Fruit fly (Drosophila melanogaster) whole organism, adult: ENCODE measurements around the gene CG9682.

Experiments used
- CG14711 ChIP-seq: fragments of 200-800 bp; sonication (Bioruptor generic); optimal IDR thresholded peaks from 2 replicates; lab custom pipeline; 2018; ENCODE audit warnings: missing biosample characterization, mild to moderate bottlenecking, missing genetic modification characterization, moderate library complexity
- CG5204 ChIP-seq: fragments of 200-800 bp; sonication (Bioruptor generic); optimal IDR thresholded peaks from 2 replicates; lab custom pipeline; 2016; ENCODE audit warnings: missing biosample characterization, missing genetic modification characterization
- Mnt ChIP-seq: fragments of 200-800 bp; sonication (Bioruptor generic); optimal IDR thresholded peaks from 2 replicates; lab custom pipeline; 2016; ENCODE audit warnings: missing biosample characterization, mild to moderate bottlenecking, missing genetic modification characterization
- bab1 ChIP-seq: fragments of 200-800 bp; sonication (Bioruptor generic); optimal IDR thresholded peaks from 3 replicates; lab custom pipeline; 2019; ENCODE audit warnings: missing biosample characterization, mild to moderate bottlenecking, missing genetic modification characterization, moderate library complexity
- cic ChIP-seq: fragments of 200-800 bp; sonication (Bioruptor generic); optimal IDR thresholded peaks from 2 replicates; lab custom pipeline; 2017; ENCODE audit warnings: missing biosample characterization, mild to moderate bottlenecking, missing genetic modification characterization, moderate library complexity
- pad ChIP-seq: fragments of 200-800 bp; sonication (Bioruptor generic); optimal IDR thresholded peaks from 3 replicates; lab custom pipeline; 2017; ENCODE audit warnings: missing biosample characterization, missing genetic modification characterization, mild to moderate bottlenecking, moderate library complexity, missing genetic modification reagents
- tj ChIP-seq: fragments of 200-800 bp; sonication (Bioruptor generic); optimal IDR thresholded peaks from 3 replicates; lab custom pipeline; 2017; ENCODE audit warnings: missing biosample characterization, mild to moderate bottlenecking, missing genetic modification characterization, moderate library complexity

dm6 chr3R:30201064-30201463, 49.7 kb upstream of the CG9682 start:
- TF ChIP-seq Mnt (GFP tag; lab: Kevin White, UChicago) (peak; percentile 29), CG14711 (no peak), CG5204 (GFP tag; lab: Kevin White, UChicago) (no peak), pad (GFP tag; lab: Kevin White, UChicago) (no peak), cic (GFP tag; lab: Kevin White, UChicago) (peak; percentile 39), tj (peak; percentile 4), bab1 (no peak)
